Worm (Caenorhabditis elegans): ENCODE measurements around the gene F23H12.5.

F23H12.5 gene

ce11 chrV:12358347-12358746 is at the start of gene F23H12.5:
F23H12.5 (plus strand) TSS chrV:12358647.
- no peak for TF ChIP-seq lin-39 (tag; optimal IDR thresholded peaks at IDR 0.05)
- no peak for TF ChIP-seq skn-1 (tag; optimal IDR thresholded peaks at IDR 0.05)
- no peak for TF ChIP-seq lin-13 (GFP tag; optimal IDR thresholded peaks at IDR 0.05)
- TF ChIP-seq nhr-129 (tag; optimal IDR thresholded peaks at IDR 0.05): no peak
- TF ChIP-seq ZK546.5 (tag; optimal IDR thresholded peaks at IDR 0.05): no peak
- TF ChIP-seq egl-27 (tag; optimal IDR thresholded peaks at IDR 0.05): no peak
- no peak for TF ChIP-seq aly-2 (tag; optimal IDR thresholded peaks at IDR 0.05)

ce11 chrV:12310256-12310655 is 48.2 kb upstream of the F23H12.5 start, which contains the start of gene hpo-30:
hpo-30 (minus strand) TSS chrV:12310356.
- TF ChIP-seq lin-13 (GFP tag; optimal IDR thresholded peaks at IDR 0.05): no peak
- no peak for TF ChIP-seq aly-2 (tag; optimal IDR thresholded peaks at IDR 0.05)
- no peak for TF ChIP-seq dmd-4 (tag; optimal IDR thresholded peaks at IDR 0.05)
- TF ChIP-seq zag-1 (tag; optimal IDR thresholded peaks at IDR 0.05): no peak
- TF ChIP-seq peb-1 (tag; optimal IDR thresholded peaks at IDR 0.05): no peak
- TF ChIP-seq crh-2 (tag; optimal IDR thresholded peaks at IDR 0.05): no peak
- no peak for TF ChIP-seq F13H6.1 (tag; optimal IDR thresholded peaks at IDR 0.05)
- no peak for TF ChIP-seq lin-11 (tag; optimal IDR thresholded peaks at IDR 0.05)
- no peak for TF ChIP-seq fos-1 (tag; optimal IDR thresholded peaks at IDR 0.05)
- TF ChIP-seq R02D3.7 (tag; optimal IDR thresholded peaks at IDR 0.05): no peak
- TF ChIP-seq nhr-237 (tag; optimal IDR thresholded peaks at IDR 0.05): no peak
- TF ChIP-seq ceh-16 (tag; optimal IDR thresholded peaks at IDR 0.05): no peak
- no peak for TF ChIP-seq mdl-1 (tag; optimal IDR thresholded peaks at IDR 0.05)
- TF ChIP-seq unc-39 (tag; optimal IDR thresholded peaks at IDR 0.05): no peak
- no peak for TF ChIP-seq ztf-11 (tag; optimal IDR thresholded peaks at IDR 0.05)

- TF ChIP-seq nhr-129 (tag; optimal IDR thresholded peaks at IDR 0.05) (peak; percentile 18), unc-55 (GFP tag; optimal IDR thresholded peaks at IDR 0.05) (peak; percentile 54), C34F6.9 (tag; optimal IDR thresholded peaks at IDR 0.05) (peak; percentile 41), zag-1 (tag; optimal IDR thresholded peaks at IDR 0.05) (peak; percentile 33), nhr-10 (tag; optimal IDR thresholded peaks at IDR 0.05) (no peak), ama-1 (optimal IDR thresholded peaks at IDR 0.05) (no peak), lsy-2 (tag; optimal IDR thresholded peaks at IDR 0.05) (peak in 1 of 2 experiments; percentile 38), R02D3.7 (tag; optimal IDR thresholded peaks at IDR 0.05) (no peak)
These were observed 44.0 kb upstream of the F23H12.5 start for ce11 chrV:12314413-12314812.

ce11 chrV:12316076-12316475 is 42.4 kb upstream of the F23H12.5 start:
- no peak for TF ChIP-seq lin-11 (tag; optimal IDR thresholded peaks at IDR 0.05)
- no peak for TF ChIP-seq ama-1 (optimal IDR thresholded peaks at IDR 0.05)
- no peak for TF ChIP-seq mab-5 (tag; optimal IDR thresholded peaks at IDR 0.05)
- TF ChIP-seq alr-1 (tag; optimal IDR thresholded peaks at IDR 0.05): no peak

ce11 chrV:12317080-12317479 is 41.4 kb upstream of the F23H12.5 start, which contains the start of gene R04F11.3:
R04F11.3 (minus strand) TSS chrV:12317180.
- TF ChIP-seq nhr-6 (tag; optimal IDR thresholded peaks at IDR 0.05): no peak
- no peak for TF ChIP-seq Y55F3AM.14 (GFP tag; optimal IDR thresholded peaks at IDR 0.05)
- TF ChIP-seq alr-1 (tag; optimal IDR thresholded peaks at IDR 0.05): no peak
- no peak for TF ChIP-seq nhr-10 (tag; optimal IDR thresholded peaks at IDR 0.05)
- no peak for TF ChIP-seq elt-1 (tag; optimal IDR thresholded peaks at IDR 0.05)

- TF ChIP-seq elt-1 (tag; optimal IDR thresholded peaks at IDR 0.05): no peak
- TF ChIP-seq lsy-2 (tag; optimal IDR thresholded peaks at IDR 0.05): peak; percentile 95 to 99
- no peak for TF ChIP-seq unc-39 (tag; optimal IDR thresholded peaks at IDR 0.05)
- TF ChIP-seq nhr-77 (tag; optimal IDR thresholded peaks at IDR 0.05): peak; percentile 24
- TF ChIP-seq skn-1 (tag; optimal IDR thresholded peaks at IDR 0.05): no peak
- no peak for TF ChIP-seq nhr-10 (tag; optimal IDR thresholded peaks at IDR 0.05)
- TF ChIP-seq elt-3 (tag; optimal IDR thresholded peaks at IDR 0.05): no peak
- peak; percentile 75 for TF ChIP-seq sma-9 (GFP tag; optimal IDR thresholded peaks at IDR 0.05)
- no peak for TF ChIP-seq sma-9 (tag; optimal IDR thresholded peaks at IDR 0.05)
- TF ChIP-seq crh-2 (tag; optimal IDR thresholded peaks at IDR 0.05): peak; percentile 88
- no peak for TF ChIP-seq R02D3.7 (tag; optimal IDR thresholded peaks at IDR 0.05)
- TF ChIP-seq nhr-11 (tag; optimal IDR thresholded peaks at IDR 0.05): no peak
- no peak for TF ChIP-seq F13H6.1 (tag; optimal IDR thresholded peaks at IDR 0.05)
- TF ChIP-seq dmd-4 (tag; optimal IDR thresholded peaks at IDR 0.05): no peak
- no peak for TF ChIP-seq Y55F3AM.14 (GFP tag; optimal IDR thresholded peaks at IDR 0.05)
- TF ChIP-seq zag-1 (tag; optimal IDR thresholded peaks at IDR 0.05): no peak
- no peak for TF ChIP-seq peb-1 (tag; optimal IDR thresholded peaks at IDR 0.05)
- no peak for TF ChIP-seq nhr-23 (tag; optimal IDR thresholded peaks at IDR 0.05)
- TF ChIP-seq ceh-82 (tag; optimal IDR thresholded peaks at IDR 0.05): no peak
- no peak for TF ChIP-seq nhr-12 (tag; optimal IDR thresholded peaks at IDR 0.05)
- peak; percentile 80 for TF ChIP-seq nhr-25 (tag; optimal IDR thresholded peaks at IDR 0.05)
- peak; percentile 83 for TF ChIP-seq gmeb-1 (tag; optimal IDR thresholded peaks at IDR 0.05)
- peak; percentile 72 for TF ChIP-seq fos-1 (tag; optimal IDR thresholded peaks at IDR 0.05)
- TF ChIP-seq ztf-11 (tag; optimal IDR thresholded peaks at IDR 0.05): no peak
- TF ChIP-seq snpc-4 (tag; optimal IDR thresholded peaks at IDR 0.05): peak; percentile 27
- TF ChIP-seq nhr-6 (tag; optimal IDR thresholded peaks at IDR 0.05): no peak
- TF ChIP-seq lin-13 (GFP tag; optimal IDR thresholded peaks at IDR 0.05): peak; percentile 81
- no peak for TF ChIP-seq nhr-237 (tag; optimal IDR thresholded peaks at IDR 0.05)
These were observed 40.4 kb upstream of the F23H12.5 start, which contains the start of the genes R04F11.5 and R04F11.2 for ce11 chrV:12317894-12318553. R04F11.5 (minus strand) TSS chrV:12318019. R04F11.2 (plus strand) TSS chrV:12318381.
